Worm (Caenorhabditis elegans) whole organism, L2 larva: ENCODE data around the gene srt-27.

Experiments used
- C34F6.9 ChIP-seq: fragments of 150-350 bp; optimal IDR thresholded peaks from 2 replicates; lab custom pipeline; 2014; ENCODE audit warnings: missing biosample characterization, missing genetic modification characterization
- F13H6.1 ChIP-seq: sonication (generic microtip); optimal IDR thresholded peaks from 2 replicates; lab custom pipeline; 2016; ENCODE audit warnings: missing genetic modification characterization, missing compliant biosample characterization
- R02D3.7 ChIP-seq: fragments of 150-350 bp; optimal IDR thresholded peaks from 2 replicates; lab custom pipeline; 2014; ENCODE audit warnings: missing biosample characterization, missing genetic modification characterization
- Y55F3AM.14 ChIP-seq: fragments of 200-800 bp; sonication (Bioruptor generic); optimal IDR thresholded peaks from 2 replicates; lab custom pipeline; 2018; ENCODE audit warnings: mild to moderate bottlenecking, missing genetic modification characterization, missing compliant biosample characterization
- ZK546.5 ChIP-seq: sonication (generic microtip); optimal IDR thresholded peaks from 2 replicates; lab custom pipeline; 2017; ENCODE audit warnings: missing biosample characterization, missing genetic modification characterization
- alr-1 ChIP-seq: fragments of 150-350 bp; optimal IDR thresholded peaks from 2 replicates; lab custom pipeline; 2014; ENCODE audit warnings: missing biosample characterization, missing genetic modification characterization
- aly-2 ChIP-seq: fragments of 150-350 bp; optimal IDR thresholded peaks from 2 replicates; lab custom pipeline; 2014; ENCODE audit warnings: missing biosample characterization, missing genetic modification characterization
- ama-1 ChIP-seq: fragments of 150-350 bp; optimal IDR thresholded peaks from 2 replicates; lab custom pipeline; 2018; ENCODE audit warnings: inconsistent platforms
- blmp-1 ChIP-seq: sonication (generic microtip); optimal IDR thresholded peaks from 2 replicates; lab custom pipeline; 2017; ENCODE audit warnings: missing genetic modification characterization, mild to moderate bottlenecking, missing compliant biosample characterization, antibody characterized with exemption, moderate library complexity; ENCODE audit not compliant: insufficient read depth
- ceh-16 ChIP-seq: fragments of 150-350 bp; optimal IDR thresholded peaks from 2 replicates; lab custom pipeline; 2014; ENCODE audit warnings: missing biosample characterization, missing genetic modification characterization
- ceh-82 ChIP-seq: fragments of 150-350 bp; optimal IDR thresholded peaks from 2 replicates; lab custom pipeline; 2014; ENCODE audit warnings: missing biosample characterization, missing genetic modification characterization
- egl-27 ChIP-seq: sonication (generic microtip); optimal IDR thresholded peaks from 3 replicates; lab custom pipeline; 2017; ENCODE audit warnings: missing biosample characterization, missing genetic modification reagents, missing genetic modification characterization
- elt-1 ChIP-seq: fragments of 150-350 bp; optimal IDR thresholded peaks from 2 replicates; lab custom pipeline; 2014; ENCODE audit warnings: missing biosample characterization, missing genetic modification characterization
- elt-3 ChIP-seq: sonication (generic microtip); optimal IDR thresholded peaks from 2 replicates; lab custom pipeline; 2017; ENCODE audit warnings: missing biosample characterization, missing genetic modification characterization
- fos-1 ChIP-seq: fragments of 150-350 bp; optimal IDR thresholded peaks from 2 replicates; lab custom pipeline; 2014; ENCODE audit warnings: missing biosample characterization, missing genetic modification characterization
- gmeb-1 ChIP-seq: fragments of 150-350 bp; optimal IDR thresholded peaks from 2 replicates; lab custom pipeline; 2014; ENCODE audit warnings: missing biosample characterization, missing genetic modification characterization
- lin-11 ChIP-seq: fragments of 150-350 bp; sonication (generic microtip); optimal IDR thresholded peaks from 2 replicates; lab custom pipeline; 2014; ENCODE audit warnings: missing biosample characterization, missing genetic modification characterization, inconsistent platforms, mixed read lengths
- lin-13 ChIP-seq: fragments of 150-350 bp; optimal IDR thresholded peaks from 2 replicates; lab custom pipeline; 2014; ENCODE audit warnings: missing biosample characterization, missing genetic modification reagents, missing genetic modification characterization
- lin-39 ChIP-seq: fragments of 150-350 bp; optimal IDR thresholded peaks from 2 replicates; lab custom pipeline; 2014; ENCODE audit warnings: missing biosample characterization, missing genetic modification reagents, missing genetic modification characterization
- lsy-2 ChIP-seq, 2 experiments: fragments of 150-350 bp in 1 of 2; sonication (generic microtip) in 1 of 2; optimal IDR thresholded peaks; 2 replicates each; lab custom pipeline; 2014 to 2017; ENCODE audit warnings: missing biosample characterization in 2 of 2, missing genetic modification characterization in 2 of 2
- mab-5 ChIP-seq: fragments of 150-350 bp; optimal IDR thresholded peaks from 2 replicates; lab custom pipeline; 2014; ENCODE audit warnings: missing biosample characterization, missing genetic modification characterization
- nhr-11 ChIP-seq: fragments of 150-350 bp; optimal IDR thresholded peaks from 2 replicates; lab custom pipeline; 2014; ENCODE audit warnings: missing biosample characterization, missing genetic modification characterization
- nhr-129 ChIP-seq: fragments of 150-350 bp; optimal IDR thresholded peaks from 2 replicates; lab custom pipeline; 2014; ENCODE audit warnings: missing biosample characterization, missing genetic modification characterization
- nhr-21 ChIP-seq: fragments of 150-350 bp; optimal IDR thresholded peaks from 2 replicates; lab custom pipeline; 2014; ENCODE audit warnings: missing biosample characterization, missing genetic modification characterization
- nhr-23 ChIP-seq: fragments of 150-350 bp; optimal IDR thresholded peaks from 2 replicates; lab custom pipeline; 2014; ENCODE audit warnings: missing biosample characterization, missing genetic modification reagents, missing genetic modification characterization
- nhr-237 ChIP-seq: fragments of 150-350 bp; optimal IDR thresholded peaks from 2 replicates; lab custom pipeline; 2014; ENCODE audit warnings: missing biosample characterization, missing genetic modification characterization
- nhr-25 ChIP-seq: fragments of 150-350 bp; sonication (generic microtip); optimal IDR thresholded peaks from 3 replicates; lab custom pipeline; 2014; ENCODE audit warnings: missing biosample characterization, missing genetic modification characterization
- nhr-6 ChIP-seq: fragments of 150-350 bp; optimal IDR thresholded peaks from 2 replicates; lab custom pipeline; 2014; ENCODE audit warnings: missing biosample characterization, missing genetic modification characterization
- nhr-77 ChIP-seq: fragments of 150-350 bp; optimal IDR thresholded peaks from 2 replicates; lab custom pipeline; 2014; ENCODE audit warnings: missing biosample characterization, missing genetic modification characterization
- peb-1 ChIP-seq: fragments of 150-350 bp; optimal IDR thresholded peaks from 2 replicates; lab custom pipeline; 2014; ENCODE audit warnings: missing biosample characterization, missing genetic modification characterization
- skn-1 ChIP-seq: sonication (generic microtip); optimal IDR thresholded peaks from 2 replicates; lab custom pipeline; 2017; ENCODE audit warnings: missing biosample characterization, missing genetic modification characterization
- unc-55 ChIP-seq: fragments of 150-350 bp; sonication (generic microtip); optimal IDR thresholded peaks from 3 replicates; lab custom pipeline; 2014; ENCODE audit warnings: missing biosample characterization, missing genetic modification reagents, missing genetic modification characterization
- zag-1 ChIP-seq: fragments of 150-350 bp; optimal IDR thresholded peaks from 2 replicates; lab custom pipeline; 2014; ENCODE audit warnings: missing biosample characterization, missing genetic modification characterization
- ztf-1 ChIP-seq: fragments of 200-800 bp; sonication (Bioruptor generic); conservative IDR thresholded peaks from 2 replicates; pipeline ENCODE4 v1.3.6; 2022; ENCODE audit warnings: missing genetic modification characterization, missing compliant biosample characterization
- ztf-11 ChIP-seq: sonication (generic microtip); optimal IDR thresholded peaks from 2 replicates; lab custom pipeline; 2017; ENCODE audit warnings: missing biosample characterization, missing genetic modification characterization
- ztf-4 ChIP-seq: fragments of 150-350 bp; optimal IDR thresholded peaks from 2 replicates; lab custom pipeline; 2014; ENCODE audit warnings: missing biosample characterization, missing genetic modification characterization

srt-27 gene

DNA sequence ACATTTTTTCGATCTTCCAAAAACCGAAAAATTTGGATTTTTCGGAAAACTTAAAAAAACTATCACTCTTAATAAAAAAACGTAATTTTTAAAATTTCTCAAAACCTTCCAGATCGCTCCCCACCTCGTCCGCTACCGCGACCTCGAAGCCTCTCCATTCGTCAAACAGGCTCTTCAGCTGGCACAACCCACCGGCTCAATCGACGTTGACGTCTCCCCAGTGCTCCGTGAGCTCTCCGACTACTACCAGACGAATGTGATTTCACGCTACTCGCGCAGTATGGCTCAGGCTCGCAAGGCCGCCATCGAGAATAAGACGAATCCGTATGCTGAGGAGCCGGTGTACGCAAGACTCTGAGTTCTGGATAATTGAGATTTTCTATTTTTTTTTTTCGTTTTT is 14.3 kb downstream of the srt-27 start:
- TF ChIP-seq ZK546.5 (tag; lab: Kevin White, UChicago), result no peak
- no peak for TF ChIP-seq unc-55 (GFP tag; lab: Kevin White, UChicago)
- no peak for TF ChIP-seq ztf-1
- no peak for TF ChIP-seq nhr-21 (tag; lab: Kevin White, UChicago)

DNA sequence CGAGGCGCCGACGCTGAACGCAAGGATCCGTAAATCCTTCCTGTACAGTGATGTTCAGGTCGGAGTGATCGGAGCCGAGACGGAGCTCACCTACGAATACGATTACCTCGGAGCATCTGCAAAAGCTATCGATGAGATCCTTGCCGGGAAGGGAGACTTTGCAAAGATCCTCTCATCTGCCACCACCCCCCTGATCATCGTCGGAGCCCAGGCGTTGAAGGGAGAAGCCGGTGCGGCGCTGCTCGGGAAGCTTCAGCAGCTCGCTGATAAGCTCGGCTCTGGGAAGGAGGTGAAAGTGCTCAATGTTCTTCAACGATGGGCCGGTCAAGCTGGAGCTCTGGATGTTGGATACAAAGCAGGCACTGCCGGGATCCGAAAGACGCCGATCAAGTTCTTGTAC is 17.4 kb downstream of the srt-27 start:
- no peak for TF ChIP-seq lin-39 (tag; lab: Kevin White, UChicago)
- no peak for TF ChIP-seq nhr-21 (tag; lab: Kevin White, UChicago)
- no peak for TF ChIP-seq ama-1 (lab: Kevin White, UChicago)
- no peak for TF ChIP-seq Y55F3AM.14
- no peak for TF ChIP-seq skn-1
- no peak for TF ChIP-seq peb-1 (tag; lab: Kevin White, UChicago)
- no peak for TF ChIP-seq lin-13 (GFP tag; lab: Kevin White, UChicago)
- TF ChIP-seq alr-1 (tag; lab: Kevin White, UChicago), result no peak
- TF ChIP-seq mab-5, result no peak
- no peak for TF ChIP-seq fos-1 (tag; lab: Kevin White, UChicago)
- TF ChIP-seq nhr-11 (tag; lab: Kevin White, UChicago), result no peak
- TF ChIP-seq ztf-4 (tag; lab: Kevin White, UChicago), result no peak
- no peak for TF ChIP-seq zag-1

DNA sequence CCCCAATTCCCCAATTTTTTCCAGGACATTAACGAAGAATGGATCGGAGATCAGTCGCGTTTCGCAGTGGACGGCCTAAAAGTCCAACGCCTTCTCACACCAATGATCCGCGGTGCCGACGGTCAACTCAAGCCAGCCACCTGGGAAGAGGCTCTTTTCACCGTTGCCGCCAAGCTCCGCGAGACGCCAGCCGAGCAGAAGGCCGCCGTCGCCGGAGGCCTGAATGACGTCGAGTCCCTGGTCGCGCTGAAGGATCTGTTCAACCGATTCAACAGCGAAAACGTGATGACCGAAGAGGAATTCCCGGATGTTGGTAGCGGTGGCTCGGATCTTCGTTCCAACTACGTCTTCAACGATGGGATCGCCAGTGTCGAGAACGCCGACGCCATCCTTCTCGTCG is 17.8 kb downstream of the srt-27 start:
- TF ChIP-seq nhr-6 (tag; lab: Kevin White, UChicago) (no peak), lin-13 (GFP tag; lab: Kevin White, UChicago) (no peak), lin-11 (no peak), F13H6.1 (tag; lab: Kevin White, UChicago) (no peak), gmeb-1 (tag; lab: Kevin White, UChicago) (no peak), egl-27 (no peak), ceh-82 (tag; lab: Kevin White, UChicago) (no peak), skn-1 (no peak), ztf-11 (tag; lab: Kevin White, UChicago) (no peak), nhr-129 (no peak), zag-1 (no peak), nhr-237 (tag; lab: Kevin White, UChicago) (no peak), elt-1 (tag; lab: Kevin White, UChicago) (no peak), fos-1 (tag; lab: Kevin White, UChicago) (no peak), R02D3.7 (tag; lab: Kevin White, UChicago) (no peak), unc-55 (GFP tag; lab: Kevin White, UChicago) (no peak), ceh-16 (tag; lab: Kevin White, UChicago) (no peak), nhr-11 (tag; lab: Kevin White, UChicago) (no peak), nhr-25 (tag; lab: Kevin White, UChicago) (no peak), ama-1 (lab: Kevin White, UChicago) (no peak)

DNA sequence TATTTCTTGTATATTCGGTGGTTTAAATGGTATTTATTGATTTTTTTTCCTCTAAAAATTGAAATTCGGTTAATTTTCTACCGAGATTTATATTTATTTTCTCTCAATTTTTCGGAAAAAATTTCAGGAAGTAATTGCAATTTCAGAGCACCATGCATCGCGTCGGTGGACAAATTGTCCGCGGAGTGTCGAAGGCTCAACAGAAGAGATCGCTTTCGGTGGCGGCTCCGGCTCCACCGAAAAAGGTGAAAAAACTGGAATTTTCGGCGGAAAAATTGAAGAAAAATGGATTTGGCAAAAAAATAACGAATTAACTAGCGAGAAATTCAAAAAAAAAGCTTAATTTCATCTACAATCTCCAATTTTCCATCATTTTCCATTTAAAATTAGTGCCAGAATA is 21.8 kb downstream of the srt-27 start, which contains the start of gene nuo-5:
nuo-5 (plus strand) TSS at position 147 of the 400 bp plus-strand sequence.
- no peak for TF ChIP-seq C34F6.9 (tag; lab: Kevin White, UChicago)
- no peak for TF ChIP-seq nhr-237 (tag; lab: Kevin White, UChicago)
- TF ChIP-seq elt-3 (tag; lab: Kevin White, UChicago), result no peak
- TF ChIP-seq R02D3.7 (tag; lab: Kevin White, UChicago), result no peak
- no peak for TF ChIP-seq aly-2
- TF ChIP-seq lin-39 (tag; lab: Kevin White, UChicago), result no peak
- no peak for TF ChIP-seq nhr-6 (tag; lab: Kevin White, UChicago)
- no peak for TF ChIP-seq nhr-77 (tag; lab: Kevin White, UChicago)
- TF ChIP-seq, all 48 proteins: peak for 0

DNA sequence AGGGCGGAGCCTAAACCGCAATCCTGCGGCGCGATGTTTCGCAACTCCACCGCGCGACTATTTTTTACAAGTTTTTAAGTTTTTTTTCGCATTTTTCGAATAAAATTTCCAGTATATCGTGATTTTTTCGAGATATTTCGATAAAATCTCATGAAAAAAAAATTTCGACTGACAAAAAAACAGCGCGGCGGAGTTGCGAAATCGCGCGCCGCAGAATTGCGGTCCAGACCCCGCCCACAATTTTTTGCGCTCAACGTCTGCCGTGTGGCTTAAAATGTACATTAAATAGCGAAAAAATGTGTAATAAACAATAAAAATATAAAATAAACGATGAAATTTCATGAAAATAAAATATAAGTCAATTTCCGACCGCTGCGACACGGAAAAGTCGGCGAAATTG is 23.0 kb downstream of the srt-27 start:
- TF ChIP-seq lsy-2 (tag; optimal IDR thresholded peaks at IDR 0.05; lab: Kevin White, UChicago) (peak in 1 of 2 experiments; percentile 2), ceh-16 (tag; lab: Kevin White, UChicago) (no peak), elt-3 (tag; lab: Kevin White, UChicago) (no peak), egl-27 (no peak), nhr-23 (tag; lab: Kevin White, UChicago) (no peak), unc-55 (GFP tag; lab: Kevin White, UChicago) (peak; percentile 19), blmp-1 (tag; lab: Kevin White, UChicago) (no peak), Y55F3AM.14 (no peak)
